Worm (Caenorhabditis elegans): ENCODE data around the gene unc-49.

DNA sequence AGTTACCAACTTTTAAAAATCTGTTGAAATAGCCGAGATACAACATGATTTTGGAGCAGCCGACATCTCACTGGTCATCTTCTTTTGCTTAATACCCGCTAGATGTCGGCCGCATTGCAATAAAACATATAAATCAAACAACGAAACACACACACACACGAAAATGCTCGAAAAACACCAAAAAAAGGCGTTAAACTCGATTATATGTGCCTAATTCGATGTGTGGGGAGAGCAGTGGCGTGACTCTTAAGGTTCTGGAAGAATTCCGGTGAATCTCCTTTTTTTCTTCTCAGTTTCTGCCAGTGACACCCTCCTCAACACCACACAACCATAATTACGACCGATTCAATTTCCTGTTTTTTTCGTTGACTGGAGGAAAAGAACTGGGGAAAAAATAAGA is 59.6 kb downstream of the unc-49 start:
- TF ChIP-seq flh-1 (GFP tag; optimal IDR thresholded peaks at IDR 0.05) (no peak), nhr-28 (tag; optimal IDR thresholded peaks at IDR 0.05) (no peak), snpc-4 (tag; optimal IDR thresholded peaks at IDR 0.05) (no peak), nhr-237 (tag; optimal IDR thresholded peaks at IDR 0.05) (no peak), lin-32 (GFP tag; optimal IDR thresholded peaks at IDR 0.05) (no peak), ces-1 (GFP tag; optimal IDR thresholded peaks at IDR 0.05) (no peak), lsy-2 (tag; optimal IDR thresholded peaks at IDR 0.05) (no peak), elt-1 (tag; optimal IDR thresholded peaks at IDR 0.05; ENCODE audit: borderline replicate concordance, insufficient read depth) (no peak), unc-39 (tag; optimal IDR thresholded peaks at IDR 0.05) (no peak), mls-2 (tag; optimal IDR thresholded peaks at IDR 0.05) (no peak), unc-62 (GFP tag; optimal IDR thresholded peaks at IDR 0.05) (no peak), drap-1 (GFP tag; optimal IDR thresholded peaks at IDR 0.05) (no peak), elt-3 (tag; optimal IDR thresholded peaks at IDR 0.05) (no peak), nhr-76 (tag; optimal IDR thresholded peaks at IDR 0.05) (no peak)
